Worm (Caenorhabditis elegans): ENCODE results near the gene wdr-20.

ce11 chrV:10101916-10102315, 32.0 kb downstream of the wdr-20 start, which contains the start of gene C08B6.14:
- TF ChIP-seq lag-1 (GFP tag; IDR thresholded peaks at IDR 0.05) = no peak
- TF ChIP-seq nfya-1 (tag; optimal IDR thresholded peaks at IDR 0.05; ENCODE audit: borderline replicate concordance, insufficient read depth) = no peak
- no peak for TF ChIP-seq T26A5.8 (tag; optimal IDR thresholded peaks at IDR 0.05)
- TF ChIP-seq F22D6.2 (tag; optimal IDR thresholded peaks at IDR 0.05) = no peak
- TF ChIP-seq cebp-2 (GFP tag; IDR thresholded peaks at IDR 0.05) = no peak
- no peak for TF ChIP-seq nfya-2 (GFP tag; IDR thresholded peaks at IDR 0.05)
- no peak for TF ChIP-seq D2030.7 (GFP tag; IDR thresholded peaks at IDR 0.05)
- no peak for TF ChIP-seq athp-1 (tag; optimal IDR thresholded peaks at IDR 0.05)
- no peak for TF ChIP-seq T07F8.4 (tag; optimal IDR thresholded peaks at IDR 0.05)
- no peak for TF ChIP-seq Y95B8A.8 (GFP tag; IDR thresholded peaks at IDR 0.05)

All from whole organism, young adult.